Worm (Caenorhabditis elegans) whole organism, early embryonic: ENCODE results near the gene ent-1.

Experiments used
- B0310.2 ChIP-seq: sonication (generic microtip); optimal IDR thresholded peaks from 2 replicates; lab custom pipeline; 2016; ENCODE audit warnings: mild to moderate bottlenecking, missing genetic modification characterization, missing compliant biosample characterization
- ama-1 ChIP-seq: fragments of 150-350 bp; optimal IDR thresholded peaks from 2 replicates; lab custom pipeline; 2014
- ets-7 ChIP-seq: sonication (generic microtip); optimal IDR thresholded peaks from 2 replicates; lab custom pipeline; 2016; ENCODE audit warnings: missing genotype, missing genetic modification characterization, missing compliant biosample characterization
- flt-1 ChIP-seq: fragments of 200-800 bp; sonication (Bioruptor generic); IDR thresholded peaks from 2 replicates; pipeline ENCODE4 v1.3.6; 2022; ENCODE audit warnings: missing genetic modification characterization, missing compliant biosample characterization
- hmbx-1 ChIP-seq: sonication (generic microtip); optimal IDR thresholded peaks from 2 replicates; lab custom pipeline; 2016; ENCODE audit warnings: mild to moderate bottlenecking, missing genetic modification characterization, missing compliant biosample characterization
- hmg-4 ChIP-seq: fragments of 200-800 bp; sonication (Bioruptor generic); optimal IDR thresholded peaks from 2 replicates; lab custom pipeline; 2018; ENCODE audit warnings: mild to moderate bottlenecking, missing genetic modification characterization, missing compliant biosample characterization
- hnd-1 ChIP-seq: sonication (generic microtip); optimal IDR thresholded peaks from 2 replicates; lab custom pipeline; 2016; ENCODE audit warnings: missing genetic modification characterization, missing compliant biosample characterization
- pes-1 ChIP-seq: fragments of 200-800 bp; sonication (Bioruptor generic); IDR thresholded peaks from 2 replicates; pipeline ENCODE4 v1.3.6; 2022; ENCODE audit warnings: missing genetic modification reagents, missing genetic modification characterization, missing compliant biosample characterization
- tbx-37 ChIP-seq: fragments of 200-800 bp; sonication (Bioruptor generic); conservative IDR thresholded peaks from 2 replicates; pipeline ENCODE4 v1.3.6; 2022; ENCODE audit warnings: missing genetic modification reagents, missing genetic modification characterization, missing compliant biosample characterization
- tra-4 ChIP-seq: sonication (generic microtip); optimal IDR thresholded peaks from 2 replicates; lab custom pipeline; 2017; ENCODE audit warnings: missing genetic modification characterization, missing compliant biosample characterization

- TF ChIP-seq tbx-37 (no peak), flt-1 (GFP tag; lab: Robert Waterston, UW) (no peak), ets-7 (tag; lab: Kevin White, UChicago) (no peak), hmg-4 (no peak), tra-4 (tag; lab: Kevin White, UChicago) (no peak), B0310.2 (no peak), pes-1 (GFP tag; lab: Robert Waterston, UW) (no peak), hnd-1 (tag; lab: Kevin White, UChicago) (no peak), ama-1 (lab: Kevin White, UChicago) (no peak), hmbx-1 (tag; lab: Kevin White, UChicago) (no peak)
Observed at ce11 chrIV:11700752-11701151, 45.5 kb upstream of the ent-1 start, which contains the start of gene dpy-20.
